6 worm cellular contexts compared by ENCODE assay signal in the genomic region with DNA sequence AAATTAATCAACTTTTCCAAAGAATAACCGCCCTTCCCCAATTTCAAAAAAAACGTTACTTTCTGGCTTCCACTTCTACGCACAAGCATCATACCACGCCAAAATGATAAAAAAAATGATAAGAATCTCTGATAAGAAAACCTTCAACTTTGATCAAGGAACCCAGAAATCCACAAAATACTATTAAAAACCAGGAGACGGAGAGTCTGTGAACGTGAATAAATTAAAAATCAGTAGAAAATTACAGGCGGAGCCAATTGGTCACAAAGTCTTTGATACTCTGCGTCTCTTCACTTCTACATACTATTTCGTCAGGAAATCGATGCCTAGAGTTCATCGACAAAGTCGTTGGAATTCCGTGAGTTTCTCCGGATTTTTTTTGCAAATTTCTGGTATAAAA.
A peak's percentile ranks its signal among the peaks of the same experiment; 100 is the strongest.
TF ChIP-seq lines count a peak whose summit lies in the region.

A gene (plus strand): TSS at position 259 of the 400 bp plus-strand sequence.

TF ChIP-seq in whole organism, L1 larva, 84 proteins besides CTCF, POLR2A, EP300 and RAD21 (continues in another document):
- TF ChIP-seq egl-27 (tag; optimal IDR thresholded peaks at IDR 0.05; lab: Kevin White, UChicago), result no peak
- TF ChIP-seq unc-62 (GFP tag; optimal IDR thresholded peaks at IDR 0.05; lab: Kevin White, UChicago), result no peak
- peak; percentile 15 for TF ChIP-seq nhr-20 (tag; optimal IDR thresholded peaks at IDR 0.05; lab: Kevin White, UChicago)
- no peak for TF ChIP-seq mep-1 (tag; optimal IDR thresholded peaks at IDR 0.05; lab: Kevin White, UChicago)
- no peak for TF ChIP-seq pax-3 (tag; optimal IDR thresholded peaks at IDR 0.05; lab: Kevin White, UChicago)
- TF ChIP-seq zag-1 (tag; optimal IDR thresholded peaks at IDR 0.05; lab: Kevin White, UChicago), result no peak
- TF ChIP-seq pag-3 (tag; optimal IDR thresholded peaks at IDR 0.05; lab: Kevin White, UChicago; ENCODE audit: borderline replicate concordance, insufficient read depth), result no peak
- no peak for TF ChIP-seq C16A3.4 (tag; optimal IDR thresholded peaks at IDR 0.05; lab: Kevin White, UChicago)
- TF ChIP-seq ceh-90 (tag; optimal IDR thresholded peaks at IDR 0.05; lab: Kevin White, UChicago), result no peak
- TF ChIP-seq fkh-4 (tag; optimal IDR thresholded peaks at IDR 0.05; lab: Kevin White, UChicago; ENCODE audit: borderline replicate concordance), result no peak
- TF ChIP-seq dsc-1 (tag; optimal IDR thresholded peaks at IDR 0.05; lab: Kevin White, UChicago), result no peak
- no peak for TF ChIP-seq egl-13 (tag; optimal IDR thresholded peaks at IDR 0.05; lab: Kevin White, UChicago)
- no peak for TF ChIP-seq hlh-4 (tag; optimal IDR thresholded peaks at IDR 0.05; lab: Kevin White, UChicago)
- no peak for TF ChIP-seq lin-13 (GFP tag; optimal IDR thresholded peaks at IDR 0.05; lab: Kevin White, UChicago)
- no peak for TF ChIP-seq isw-1 (GFP tag; IDR thresholded peaks at IDR 0.05; lab: Robert Waterston, UW)

TF ChIP-seq in whole organism, L2 larva, 48 proteins besides CTCF, POLR2A, EP300 and RAD21:
- TF ChIP-seq lin-11 (tag; optimal IDR thresholded peaks at IDR 0.05; lab: Kevin White, UChicago) (no peak), crh-2 (tag; optimal IDR thresholded peaks at IDR 0.05; lab: Kevin White, UChicago) (peak; percentile 53), gmeb-1 (tag; optimal IDR thresholded peaks at IDR 0.05; lab: Kevin White, UChicago) (peak; percentile 15), fos-1 (tag; optimal IDR thresholded peaks at IDR 0.05; lab: Kevin White, UChicago) (peak; percentile 85), sma-9 (GFP tag; optimal IDR thresholded peaks at IDR 0.05; lab: Kevin White, UChicago) (no peak), sma-9 (tag; optimal IDR thresholded peaks at IDR 0.05; lab: Kevin White, UChicago) (no peak), F13H6.1 (tag; optimal IDR thresholded peaks at IDR 0.05; lab: Kevin White, UChicago) (peak; percentile 26), sma-3 (GFP tag; optimal IDR thresholded peaks at IDR 0.05; lab: Kevin White, UChicago) (no peak)
TF ChIP-seq in whole organism, L2 larva: peak in this region for 4.

TF ChIP-seq in whole organism, L3 larva, 47 proteins besides CTCF, POLR2A, EP300 and RAD21:
- TF ChIP-seq elt-1 (tag; optimal IDR thresholded peaks at IDR 0.05; lab: Kevin White, UChicago), result no peak
- peak; percentile 6 for TF ChIP-seq nfya-1 (tag; optimal IDR thresholded peaks at IDR 0.05; lab: Kevin White, UChicago; ENCODE audit: insufficient read depth)
- peak; percentile 98 for TF ChIP-seq elt-2 (tag; optimal IDR thresholded peaks at IDR 0.05; lab: Kevin White, UChicago)
- TF ChIP-seq pqm-1 (tag; optimal IDR thresholded peaks at IDR 0.05; lab: Kevin White, UChicago), result peak; percentile 96

TF ChIP-seq in whole organism, L4 larva, 104 proteins besides CTCF, POLR2A, EP300 and RAD21 (continues in another document):
- TF ChIP-seq arid-1 (GFP tag; conservative IDR thresholded peaks at IDR 0.05; lab: Robert Waterston, UW) (no peak), mep-1 (tag; optimal IDR thresholded peaks at IDR 0.05; lab: Kevin White, UChicago) (no peak), Y75B8A.6 (GFP tag; IDR thresholded peaks at IDR 0.05; lab: Robert Waterston, UW) (no peak), F10B5.3 (tag; optimal IDR thresholded peaks at IDR 0.05; lab: Kevin White, UChicago) (no peak), T20F7.1 (GFP tag; optimal IDR thresholded peaks at IDR 0.05; lab: Kevin White, UChicago) (peak; percentile 5), ama-1 (optimal IDR thresholded peaks at IDR 0.05; lab: Kevin White, UChicago) (no peak), dve-1 (tag; optimal IDR thresholded peaks at IDR 0.05; lab: Kevin White, UChicago; ENCODE audit: insufficient read depth) (peak; percentile 79), pqm-1 (tag; optimal IDR thresholded peaks at IDR 0.05; lab: Kevin White, UChicago) (peak; percentile 86), hmg-1.1 (GFP tag; IDR thresholded peaks at IDR 0.05; lab: Robert Waterston, UW) (no peak), rbr-2 (tag; optimal IDR thresholded peaks at IDR 0.05; lab: Kevin White, UChicago) (no peak), skn-1 (tag; optimal IDR thresholded peaks at IDR 0.05; lab: Kevin White, UChicago) (no peak), aha-1 (tag; lab: Kevin White, UChicago) (peak; percentile 96), lin-15B (tag; optimal IDR thresholded peaks at IDR 0.05; lab: Kevin White, UChicago) (no peak), nhr-41 (GFP tag; IDR thresholded peaks at IDR 0.05; lab: Robert Waterston, UW) (peak; percentile 70; the same call in 1 of the 2 replicates), daf-12 (tag; optimal IDR thresholded peaks at IDR 0.05; lab: Kevin White, UChicago) (no peak), zip-2 (tag; optimal IDR thresholded peaks at IDR 0.05; lab: Kevin White, UChicago) (no peak), saeg-2 (GFP tag; IDR thresholded peaks at IDR 0.05; lab: Robert Waterston, UW) (no peak), hlh-11 (tag; optimal IDR thresholded peaks at IDR 0.05; lab: Kevin White, UChicago) (peak; percentile 77), hif-1 (tag; optimal IDR thresholded peaks at IDR 0.05; lab: Kevin White, UChicago) (peak in 1 of 2 experiments; percentile 89), lim-7 (GFP tag; IDR thresholded peaks at IDR 0.05; lab: Robert Waterston, UW) (no peak), madf-5 (GFP tag; IDR thresholded peaks at IDR 0.05; lab: Robert Waterston, UW) (no peak), nhr-77 (tag; optimal IDR thresholded peaks at IDR 0.05; lab: Kevin White, UChicago) (peak; percentile 61)

TF ChIP-seq in whole organism, late embryonic, 69 proteins besides CTCF, POLR2A, EP300 and RAD21:
- TF ChIP-seq F13H6.1 (tag; optimal IDR thresholded peaks at IDR 0.05; lab: Kevin White, UChicago), result no peak
- TF ChIP-seq syd-9 (tag; optimal IDR thresholded peaks at IDR 0.05; lab: Kevin White, UChicago), result no peak
- no peak for TF ChIP-seq nfya-1 (tag; optimal IDR thresholded peaks at IDR 0.05; lab: Kevin White, UChicago)
- peak; percentile 83 for TF ChIP-seq elt-2 (tag; optimal IDR thresholded peaks at IDR 0.05; lab: Kevin White, UChicago)
TF ChIP-seq in whole organism, late embryonic: peak in this region for 1.

TF ChIP-seq in whole organism, young adult, 124 proteins besides CTCF, POLR2A, EP300 and RAD21:
- TF ChIP-seq nhr-80 (tag; optimal IDR thresholded peaks at IDR 0.05; lab: Kevin White, UChicago) (peak; percentile 81), efl-1 (GFP tag; optimal IDR thresholded peaks at IDR 0.05; lab: Kevin White, UChicago) (no peak), hmg-1.2 (GFP tag; IDR thresholded peaks at IDR 0.05; lab: Robert Waterston, UW) (peak; percentile 61)
